Fruit fly (Drosophila melanogaster) whole organism, adult: ENCODE data around the gene GstD5.

ENCODE experiments used
- CG11617 ChIP-seq: fragments of 200-800 bp; sonication (Bioruptor generic); optimal IDR thresholded peaks from 2 replicates; lab custom pipeline; 2017; ENCODE audit warnings: mild to moderate bottlenecking, missing biosample characterization, missing genetic modification reagents, missing genetic modification characterization
- CG12768 ChIP-seq: fragments of 200-800 bp; sonication (Bioruptor generic); optimal IDR thresholded peaks from 2 replicates; lab custom pipeline; 2017; ENCODE audit warnings: missing biosample characterization, missing genetic modification characterization, mild to moderate bottlenecking, moderate library complexity, missing genetic modification reagents
- CG14711 ChIP-seq: fragments of 200-800 bp; sonication (Bioruptor generic); optimal IDR thresholded peaks from 2 replicates; lab custom pipeline; 2018; ENCODE audit warnings: missing biosample characterization, mild to moderate bottlenecking, missing genetic modification characterization, moderate library complexity
- CG1620 ChIP-seq: fragments of 200-800 bp; sonication (Bioruptor generic); optimal IDR thresholded peaks from 2 replicates; lab custom pipeline; 2016; ENCODE audit warnings: missing biosample characterization, missing genetic modification characterization
- CG33017 ChIP-seq: fragments of 200-800 bp; sonication (Bioruptor generic); optimal IDR thresholded peaks from 2 replicates; lab custom pipeline; 2018; ENCODE audit warnings: missing biosample characterization, mild to moderate bottlenecking, missing genetic modification characterization, moderate library complexity
- CG5204 ChIP-seq: fragments of 200-800 bp; sonication (Bioruptor generic); optimal IDR thresholded peaks from 2 replicates; lab custom pipeline; 2016; ENCODE audit warnings: missing biosample characterization, missing genetic modification characterization
- CG7045 ChIP-seq: fragments of 200-800 bp; sonication (Bioruptor generic); optimal IDR thresholded peaks from 2 replicates; lab custom pipeline; 2017; ENCODE audit warnings: missing biosample characterization, mild to moderate bottlenecking, missing genetic modification characterization
- CG7101 ChIP-seq: fragments of 200-800 bp; sonication (Bioruptor generic); optimal IDR thresholded peaks from 2 replicates; lab custom pipeline; 2018; ENCODE audit warnings: missing biosample characterization, mild to moderate bottlenecking, missing genetic modification characterization, moderate library complexity
- Clk ChIP-seq: fragments of 200-800 bp; sonication (Bioruptor generic); optimal IDR thresholded peaks from 2 replicates; lab custom pipeline; 2017; ENCODE audit warnings: missing biosample characterization, missing genetic modification characterization
- Crg-1 ChIP-seq: fragments of 200-800 bp; sonication (Bioruptor generic); optimal IDR thresholded peaks from 2 replicates; lab custom pipeline; 2016; ENCODE audit warnings: missing biosample characterization, missing genetic modification characterization
- Hr96 ChIP-seq: fragments of 200-800 bp; sonication (Bioruptor generic); optimal IDR thresholded peaks from 2 replicates; lab custom pipeline; 2016; ENCODE audit warnings: missing biosample characterization, missing genetic modification characterization
- Mnt ChIP-seq: fragments of 200-800 bp; sonication (Bioruptor generic); optimal IDR thresholded peaks from 2 replicates; lab custom pipeline; 2016; ENCODE audit warnings: missing biosample characterization, mild to moderate bottlenecking, missing genetic modification characterization
- bab1 ChIP-seq: fragments of 200-800 bp; sonication (Bioruptor generic); optimal IDR thresholded peaks from 3 replicates; lab custom pipeline; 2019; ENCODE audit warnings: missing biosample characterization, mild to moderate bottlenecking, missing genetic modification characterization, moderate library complexity
- cic ChIP-seq: fragments of 200-800 bp; sonication (Bioruptor generic); optimal IDR thresholded peaks from 2 replicates; lab custom pipeline; 2017; ENCODE audit warnings: missing biosample characterization, mild to moderate bottlenecking, missing genetic modification characterization, moderate library complexity
- cnc ChIP-seq, 2 experiments: fragments of >200 bp; optimal IDR thresholded peaks; 2 replicates each; lab custom pipeline; 2017
- kay ChIP-seq: fragments of 200-800 bp; sonication (Bioruptor generic); peaks from one replicate; lab custom pipeline; 2016; ENCODE audit warnings: missing biosample characterization, missing genetic modification characterization, borderline replicate concordance
- ovo ChIP-seq: fragments of 200-800 bp; sonication (Bioruptor generic); optimal IDR thresholded peaks from 2 replicates; lab custom pipeline; 2016; ENCODE audit warnings: missing biosample characterization, missing genetic modification characterization
- pad ChIP-seq: fragments of 200-800 bp; sonication (Bioruptor generic); optimal IDR thresholded peaks from 3 replicates; lab custom pipeline; 2017; ENCODE audit warnings: missing biosample characterization, missing genetic modification characterization, mild to moderate bottlenecking, moderate library complexity, missing genetic modification reagents
- tj ChIP-seq: fragments of 200-800 bp; sonication (Bioruptor generic); optimal IDR thresholded peaks from 3 replicates; lab custom pipeline; 2017; ENCODE audit warnings: missing biosample characterization, mild to moderate bottlenecking, missing genetic modification characterization, moderate library complexity
- toe ChIP-seq: fragments of 200-800 bp; sonication (Bioruptor generic); optimal IDR thresholded peaks from 2 replicates; lab custom pipeline; 2016; ENCODE audit warnings: missing biosample characterization, missing genetic modification characterization

The GstD5 gene

DNA sequence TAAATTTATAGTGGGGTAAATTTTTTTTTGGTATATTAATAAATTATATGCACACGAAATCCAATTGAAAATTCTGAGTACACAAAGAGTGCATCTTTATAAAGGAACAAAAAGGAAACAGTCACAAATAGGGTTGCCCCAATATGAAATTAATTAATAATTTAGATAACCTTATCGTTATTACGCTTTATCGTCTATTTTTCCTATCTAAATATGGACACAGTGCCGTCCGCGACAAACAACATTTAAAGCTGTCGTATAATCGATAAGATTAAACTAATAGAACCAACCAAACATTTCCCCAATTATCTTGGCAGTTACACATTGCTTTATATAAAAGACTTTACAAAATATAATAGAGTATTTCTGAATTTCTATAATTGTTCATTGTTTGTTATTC, 22.5 kb downstream of the GstD5 start:
- TF ChIP-seq cnc (optimal IDR thresholded peaks at IDR 0.05; lab: Kevin White, UChicago): no peak
- peak; percentile 49 for TF ChIP-seq CG7045 (GFP tag; lab: Kevin White, UChicago)
- no peak for TF ChIP-seq Crg-1 (GFP tag; lab: Kevin White, UChicago)
- TF ChIP-seq tj: no peak
- TF ChIP-seq CG14711 (tag; lab: Kevin White, UChicago): peak; percentile 7
- TF ChIP-seq kay (GFP tag; lab: Kevin White, UChicago): peak; percentile 88
- TF ChIP-seq Mnt: no peak

DNA sequence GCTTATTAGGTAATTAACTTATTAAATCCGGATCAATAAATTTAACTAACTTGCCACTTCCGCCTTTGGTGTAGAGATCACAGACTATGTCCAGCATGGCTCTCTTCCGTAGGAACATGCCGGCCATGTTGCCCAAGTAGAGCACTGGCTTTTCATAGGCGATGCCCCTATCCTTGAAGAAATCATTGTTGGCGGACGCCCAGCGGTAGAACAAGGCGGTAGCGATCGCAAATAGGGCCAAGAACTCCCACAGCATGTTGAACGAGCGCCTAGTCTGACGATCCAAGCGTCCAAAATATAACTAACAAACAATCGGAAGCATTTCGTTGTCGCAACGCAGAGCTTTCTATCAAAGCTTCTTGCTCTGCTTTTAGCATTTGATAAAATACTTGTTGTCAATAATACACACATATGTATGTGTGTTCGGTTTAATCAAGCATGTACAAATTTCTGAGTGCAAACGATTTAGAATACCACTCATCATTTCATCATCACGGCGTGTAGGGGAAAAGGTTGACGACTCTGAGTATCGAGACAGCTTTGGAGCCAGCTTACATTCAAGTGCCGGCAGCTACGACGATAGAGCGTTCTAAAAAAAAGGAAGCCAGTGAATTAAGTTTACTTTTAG, 23.2 kb downstream of the GstD5 start, which contains the start of gene Cyp9f3:
TSS of gene Cyp9f3 (minus strand) at position 310 of the 628 bp plus-strand sequence.
- TF ChIP-seq CG12768 (GFP tag; lab: Kevin White, UChicago) (no peak), cnc (optimal IDR thresholded peaks at IDR 0.05; lab: Kevin White, UChicago) (no peak), cic (peak; percentile 25), CG33017 (tag; lab: Kevin White, UChicago) (no peak), pad (peak; percentile 45)

DNA sequence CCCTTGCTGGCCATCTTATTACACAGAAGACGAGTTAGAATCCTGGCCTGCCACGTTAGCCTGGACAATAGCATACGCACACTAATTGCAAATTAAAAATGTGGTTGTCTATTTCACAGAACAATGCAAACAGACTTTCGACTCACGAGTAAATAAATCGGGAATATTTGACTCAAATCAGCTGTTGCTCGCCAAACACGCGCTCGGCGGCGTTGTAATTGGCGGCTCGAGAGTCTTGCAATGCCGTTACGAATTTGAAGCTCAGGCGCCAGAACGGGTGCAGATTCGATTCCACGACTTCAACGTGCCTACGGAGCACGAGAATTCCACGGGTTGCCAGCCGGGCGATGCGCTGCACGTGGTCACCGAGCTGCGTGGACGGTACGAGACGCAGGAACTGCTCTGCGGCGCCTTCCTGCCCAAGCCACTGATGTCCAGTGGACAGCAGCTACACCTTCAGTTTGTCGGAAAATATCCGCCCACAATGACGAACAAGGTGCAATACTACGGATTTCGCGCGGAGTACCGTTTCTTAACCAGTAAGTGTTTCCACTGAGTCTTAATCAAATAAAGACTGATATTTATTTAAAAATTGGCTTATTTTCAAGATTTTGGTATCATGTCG, 26.3 kb downstream of the GstD5 start, which contains the start of gene DNAlig3:
TSS of gene DNAlig3 (minus strand) at position 168 of the 625 bp plus-strand sequence.
- TF ChIP-seq CG5204 (GFP tag; lab: Kevin White, UChicago): no peak
- TF ChIP-seq Clk: no peak
- TF ChIP-seq cic: peak; percentile 30
- TF ChIP-seq CG11617: peak; percentile 26
- peak; percentile 5 for TF ChIP-seq CG14711 (tag; lab: Kevin White, UChicago)
- no peak for TF ChIP-seq tj
- TF ChIP-seq CG7101: peak; percentile 15
- TF ChIP-seq Mnt: peak; percentile 32
- TF ChIP-seq CG33017 (tag; lab: Kevin White, UChicago): peak; percentile 6
- TF ChIP-seq CG7045 (GFP tag; lab: Kevin White, UChicago): peak; percentile 46
- no peak for TF ChIP-seq cnc (optimal IDR thresholded peaks at IDR 0.05; lab: Kevin White, UChicago)
- no peak for TF ChIP-seq pad
- peak; percentile 10 for TF ChIP-seq bab1 (GFP tag; lab: Kevin White, UChicago)
- TF ChIP-seq CG12768 (GFP tag; lab: Kevin White, UChicago): peak; percentile 44
- no peak for TF ChIP-seq Crg-1 (GFP tag; lab: Kevin White, UChicago)

DNA sequence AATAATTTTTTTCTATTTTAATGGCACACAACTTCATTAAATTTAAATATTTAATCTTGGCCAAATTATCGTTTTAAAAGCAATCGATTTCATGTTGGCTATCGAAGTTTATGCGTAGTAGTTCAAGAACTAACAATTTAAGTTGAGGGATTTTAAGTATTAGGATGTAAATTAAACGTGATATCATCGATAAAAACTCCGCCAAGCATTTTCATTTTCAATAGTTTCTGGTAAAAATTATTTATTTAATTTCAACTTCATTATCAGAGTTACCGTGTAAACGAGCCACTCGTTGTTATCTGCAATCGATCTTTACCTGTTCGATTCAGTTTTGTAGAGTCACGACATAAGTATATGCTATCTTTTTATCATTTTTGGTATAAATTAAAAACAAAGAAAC, 27.4 kb downstream of the GstD5 start:
- TF ChIP-seq tj (peak; percentile 79), CG1620 (GFP tag; lab: Kevin White, UChicago) (peak; percentile 86), CG5204 (GFP tag; lab: Kevin White, UChicago) (peak; percentile 96), Clk (peak; percentile 95), CG12768 (GFP tag; lab: Kevin White, UChicago) (peak; percentile 98), bab1 (GFP tag; lab: Kevin White, UChicago) (peak; percentile 98), pad (peak; percentile 87), CG11617 (peak; percentile 97), cnc (optimal IDR thresholded peaks at IDR 0.05; lab: Kevin White, UChicago) (no peak), Mnt (peak; percentile 91), kay (GFP tag; lab: Kevin White, UChicago) (peak; percentile 99), Crg-1 (GFP tag; lab: Kevin White, UChicago) (peak; percentile 85), Hr96 (peak; percentile 96), CG14711 (tag; lab: Kevin White, UChicago) (peak; percentile 96), CG7101 (peak; percentile 99), CG33017 (tag; lab: Kevin White, UChicago) (peak; percentile 99), cic (peak; percentile 88), toe (GFP tag; lab: Kevin White, UChicago) (peak; percentile 96), CG7045 (GFP tag; lab: Kevin White, UChicago) (peak; percentile 100), ovo (GFP tag; lab: Kevin White, UChicago) (peak; percentile 86)

DNA sequence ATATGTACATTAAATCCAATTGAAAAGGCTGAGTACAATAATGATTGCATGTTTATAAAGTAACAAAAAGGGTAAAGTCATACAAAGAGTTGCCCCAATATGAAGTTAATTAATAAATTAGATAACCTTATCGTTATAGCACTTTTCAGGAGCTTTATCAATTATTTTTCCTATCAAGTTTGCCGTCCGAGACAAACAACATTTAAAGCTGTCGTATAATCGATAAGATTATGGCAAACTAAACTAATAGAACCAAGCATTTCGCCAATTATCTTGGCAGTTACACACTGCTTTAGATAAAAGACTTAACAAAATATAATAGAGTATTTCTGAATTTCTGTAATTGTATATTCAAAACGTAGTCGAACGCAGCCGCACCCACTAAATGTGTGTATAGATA, 29.6 kb downstream of the GstD5 start:
- peak; percentile 77 for TF ChIP-seq kay (GFP tag; lab: Kevin White, UChicago)
- no peak for TF ChIP-seq Mnt

DNA sequence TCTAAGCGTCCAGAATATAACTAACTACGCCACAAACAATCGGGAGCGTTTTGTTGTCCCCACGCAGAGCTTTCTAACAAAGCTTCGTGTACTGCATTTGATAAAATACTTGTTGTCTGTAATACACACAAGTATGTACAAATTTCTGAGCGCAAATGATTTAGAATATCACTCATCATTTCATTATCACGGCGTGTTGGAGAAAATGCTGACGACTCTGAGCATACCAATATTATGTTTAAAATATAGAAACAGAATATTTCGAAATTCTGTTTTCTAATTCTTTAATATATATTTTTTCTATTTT, 30.3 kb downstream of the GstD5 start, which contains the start of gene Cyp9f2:
TSS of gene Cyp9f2 (minus strand) at position 101 of the 307 bp plus-strand sequence.
- no peak for TF ChIP-seq CG14711 (tag; lab: Kevin White, UChicago)
- TF ChIP-seq Crg-1 (GFP tag; lab: Kevin White, UChicago): no peak
- TF ChIP-seq Clk: no peak
- peak; percentile 69 for TF ChIP-seq cic
- TF ChIP-seq pad: no peak
- TF ChIP-seq Mnt: no peak
- no peak for TF ChIP-seq Hr96
